Worm (Caenorhabditis elegans): ENCODE measurements around the gene col-115.
A peak's percentile ranks its signal among the peaks of the same experiment; 100 is the strongest.

DNA sequence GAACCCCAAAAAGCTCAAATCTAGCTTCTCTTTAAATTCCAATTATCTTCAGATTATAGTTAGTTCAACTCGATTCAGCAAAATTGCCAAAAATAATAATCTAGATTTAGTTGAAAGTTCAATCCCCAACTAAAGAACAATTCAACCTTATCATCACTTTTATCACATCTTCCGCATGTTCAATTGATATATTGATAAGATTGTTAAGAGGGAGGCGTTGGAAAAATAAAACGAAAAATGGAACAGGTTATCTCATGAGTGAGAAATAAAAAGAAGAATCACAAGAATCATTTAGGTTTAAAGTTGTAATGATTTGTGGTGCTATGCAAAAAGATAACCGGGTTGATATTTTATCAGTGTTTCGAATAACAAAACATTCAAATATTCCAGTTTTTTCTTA is 2.7 kb upstream of the col-115 start:
- TF ChIP-seq nhr-11 (tag; optimal IDR thresholded peaks at IDR 0.05) = no peak
- no peak for TF ChIP-seq lin-39 (tag; optimal IDR thresholded peaks at IDR 0.05)
- TF ChIP-seq F13H6.1 (tag; optimal IDR thresholded peaks at IDR 0.05) = no peak
- no peak for TF ChIP-seq ztf-4 (tag; optimal IDR thresholded peaks at IDR 0.05)
- no peak for TF ChIP-seq alr-1 (tag; optimal IDR thresholded peaks at IDR 0.05)
- no peak for TF ChIP-seq mdl-1 (tag; optimal IDR thresholded peaks at IDR 0.05)
- peak; percentile 68 for TF ChIP-seq fos-1 (tag; optimal IDR thresholded peaks at IDR 0.05)
- no peak for TF ChIP-seq nhr-237 (tag; optimal IDR thresholded peaks at IDR 0.05)
- no peak for TF ChIP-seq ama-1 (optimal IDR thresholded peaks at IDR 0.05)
- no peak for TF ChIP-seq unc-39 (tag; optimal IDR thresholded peaks at IDR 0.05)
- TF ChIP-seq blmp-1 (tag; optimal IDR thresholded peaks at IDR 0.05; ENCODE audit: insufficient read depth) = peak; percentile 14
- TF ChIP-seq C34F6.9 (tag; optimal IDR thresholded peaks at IDR 0.05) = no peak
- no peak for TF ChIP-seq elt-1 (tag; optimal IDR thresholded peaks at IDR 0.05)

Data from whole organism, L2 larva.